Worm (Caenorhabditis elegans) whole organism, mixed stage, embryonic: ENCODE data around the gene ZC239.4.

Experiments
- blmp-1 ChIP-seq: fragments of 150-350 bp; optimal IDR thresholded peaks from 2 replicates; lab custom pipeline; 2014; ENCODE audit warnings: missing biosample characterization, missing genetic modification characterization
- ceh-39 ChIP-seq: fragments of 150-350 bp; optimal IDR thresholded peaks from 2 replicates; lab custom pipeline; 2014; ENCODE audit warnings: missing biosample characterization, missing genetic modification characterization
- ces-1 ChIP-seq: fragments of 150-350 bp; optimal IDR thresholded peaks from 2 replicates; lab custom pipeline; 2014; ENCODE audit warnings: missing biosample characterization, missing genetic modification reagents, missing genetic modification characterization
- elt-1 ChIP-seq: sonication (generic microtip); optimal IDR thresholded peaks from 2 replicates; lab custom pipeline; 2017; ENCODE audit warnings: missing genetic modification characterization, mild to moderate bottlenecking, missing compliant biosample characterization, antibody characterized with exemption, moderate library complexity, borderline replicate concordance; ENCODE audit not compliant: insufficient read depth
- hlh-1 ChIP-seq: fragments of 150-350 bp; optimal IDR thresholded peaks from 2 replicates; lab custom pipeline; 2014; ENCODE audit warnings: missing biosample characterization, missing genetic modification reagents, missing genetic modification characterization
- lin-13 ChIP-seq: fragments of 150-350 bp; optimal IDR thresholded peaks from 2 replicates; lab custom pipeline; 2014; ENCODE audit warnings: missing biosample characterization, missing genetic modification characterization
- nhr-237 ChIP-seq: fragments of 150-350 bp; optimal IDR thresholded peaks from 2 replicates; lab custom pipeline; 2014; ENCODE audit warnings: missing biosample characterization, missing genetic modification characterization
- nhr-76 ChIP-seq: sonication (generic microtip); optimal IDR thresholded peaks from 2 replicates; lab custom pipeline; 2017; ENCODE audit warnings: missing biosample characterization, missing genetic modification characterization
- pha-4 ChIP-seq: fragments of 150-350 bp; optimal IDR thresholded peaks from 2 replicates; lab custom pipeline; 2018; ENCODE audit warnings: missing biosample characterization, missing genetic modification reagents, missing genetic modification characterization
- snpc-4 ChIP-seq: fragments of 150-350 bp; optimal IDR thresholded peaks from 2 replicates; lab custom pipeline; 2014; ENCODE audit warnings: missing biosample characterization, missing genetic modification characterization
- zip-8 ChIP-seq: fragments of 150-350 bp; optimal IDR thresholded peaks from 2 replicates; lab custom pipeline; 2014; ENCODE audit warnings: missing biosample characterization, missing genetic modification characterization

DNA sequence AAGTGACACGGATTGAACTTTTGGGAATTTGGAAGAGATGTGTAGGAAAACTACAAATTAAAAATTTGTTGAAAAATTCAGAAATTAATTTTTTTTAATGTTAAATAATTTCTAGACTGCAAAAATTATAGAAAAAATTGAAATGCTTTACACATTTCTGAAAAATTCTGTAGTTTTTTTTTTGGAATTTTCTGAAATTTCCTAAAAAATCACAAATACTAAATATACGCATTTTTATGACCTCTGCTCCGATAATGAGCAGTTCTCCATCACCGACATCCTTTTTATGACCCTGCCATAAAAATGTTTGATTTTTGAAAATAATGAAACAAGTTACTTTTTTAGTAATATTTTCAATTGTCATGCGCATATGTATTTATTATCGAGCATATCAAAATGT lies 30.8 kb downstream of the ZC239.4 start:
- TF ChIP-seq ceh-39 (tag; lab: Kevin White, UChicago) (no peak), hlh-1 (no peak), lin-13 (tag; lab: Kevin White, UChicago) (no peak), ces-1 (GFP tag; lab: Kevin White, UChicago) (no peak), pha-4 (tag; lab: Kevin White, UChicago) (no peak), nhr-237 (tag; lab: Kevin White, UChicago) (no peak), nhr-76 (tag; lab: Kevin White, UChicago) (no peak), snpc-4 (tag; lab: Kevin White, UChicago) (no peak), blmp-1 (no peak), zip-8 (tag; lab: Kevin White, UChicago) (no peak), elt-1 (tag; lab: Kevin White, UChicago) (no peak)
